Worm (Caenorhabditis elegans) whole organism, young adult: Measurements from ENCODE around the gene F39H12.3.

ENCODE experiments used
- F33H1.4 ChIP-seq: fragments of 200-800 bp; sonication (Bioruptor generic); IDR thresholded peaks from 2 replicates; pipeline ENCODE4 v1.3.6; 2022; ENCODE audit warnings: missing genetic modification reagents, missing genetic modification characterization, missing compliant biosample characterization
- ama-1 ChIP-seq, 3 experiments: fragments of 150-350 bp in 1 of 3; sonication (generic microtip) in 2 of 3; optimal IDR thresholded peaks; 2 replicates each; lab custom pipeline; 2014 to 2018; ENCODE audit warnings: missing biosample characterization in 2 of 3, missing genetic modification characterization in 2 of 3, missing genetic modification reagents in 2 of 3
- atf-7 ChIP-seq: sonication (generic microtip); optimal IDR thresholded peaks from 2 replicates; lab custom pipeline; 2017; ENCODE audit warnings: mild to moderate bottlenecking, missing genetic modification characterization, missing compliant biosample characterization
- dpl-1 ChIP-seq: fragments of 150-350 bp; optimal IDR thresholded peaks from 2 replicates; lab custom pipeline; 2014; ENCODE audit warnings: missing biosample characterization, missing genetic modification reagents, missing genetic modification characterization
- madf-8 ChIP-seq: fragments of 200-800 bp; sonication (Bioruptor generic); conservative IDR thresholded peaks from 2 replicates; pipeline ENCODE4 v1.3.6; 2022; ENCODE audit warnings: missing genetic modification reagents, missing genetic modification characterization, missing compliant biosample characterization
- pha-4 ChIP-seq: fragments of 150-350 bp; sonication (generic microtip); optimal IDR thresholded peaks from 2 replicates; lab custom pipeline; 2014; ENCODE audit warnings: missing biosample characterization, missing genetic modification reagents, missing genetic modification characterization
- snpc-4 ChIP-seq, 5 experiments: fragments of 150-350 bp in 1 of 5; sonication (generic microtip) in 4 of 5; optimal IDR thresholded peaks; 2 replicates each; lab custom pipeline; 2014 to 2018; ENCODE audit warnings: missing genetic modification characterization in 5 of 5, missing biosample characterization in 3 of 5, antibody characterized with exemption in 2 of 5, mild to moderate bottlenecking in 2 of 5, missing compliant biosample characterization in 2 of 5, missing genotype in 2 of 5, moderate library complexity in 2 of 5, missing genetic modification reagents in 1 of 5
- unc-62 ChIP-seq: fragments of 150-350 bp; optimal IDR thresholded peaks from 2 replicates; lab custom pipeline; 2014; ENCODE audit warnings: missing biosample characterization, missing genetic modification reagents, missing genetic modification characterization

DNA sequence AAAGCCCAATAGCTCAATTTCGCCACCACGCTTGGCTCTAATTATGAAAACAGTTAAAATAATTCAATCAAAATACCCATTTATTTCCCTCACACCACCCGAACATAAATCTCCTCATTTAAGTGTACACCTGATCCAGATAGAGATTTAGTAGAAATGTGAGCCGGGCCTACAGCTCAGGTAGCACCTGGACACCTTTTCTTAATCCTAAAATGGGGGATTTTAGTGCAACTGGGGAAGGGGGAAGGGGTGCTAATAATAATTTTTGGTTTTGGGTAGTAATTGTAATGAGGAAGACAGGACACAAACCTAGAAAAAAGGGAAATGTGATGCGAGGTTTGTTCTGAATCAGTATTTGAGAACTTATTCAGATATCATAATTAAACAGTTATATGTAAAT, 12.3 kb upstream of the F39H12.3 start:
- TF ChIP-seq madf-8 (GFP tag; lab: Robert Waterston, UW) (no peak), F33H1.4 (GFP tag; lab: Robert Waterston, UW) (no peak), dpl-1 (GFP tag; lab: Kevin White, UChicago) (no peak), unc-62 (GFP tag; lab: Kevin White, UChicago) (no peak), pha-4 (tag; lab: Kevin White, UChicago) (no peak), ama-1 (optimal IDR thresholded peaks at IDR 0.05; lab: Kevin White, UChicago) (no peak), ama-1 (GFP tag; optimal IDR thresholded peaks at IDR 0.05; lab: Kevin White, UChicago) (no peak), atf-7 (no peak), snpc-4 (GFP tag; optimal IDR thresholded peaks at IDR 0.05; lab: Kevin White, UChicago) (no peak), snpc-4 (tag; optimal IDR thresholded peaks at IDR 0.05; lab: Kevin White, UChicago) (no peak)
